Worm (Caenorhabditis elegans): ENCODE measurements around the gene figl-1.
"Not testable (repeated sequence)": the region's sequence is repeated elsewhere in the genome, so short reads cannot be mapped to it uniquely, and the experiment has no call there.

The figl-1 gene

ce11 chrV:4336462-4336861 lies 9.3 kb downstream of the figl-1 start, which contains the start of gene irld-1:
irld-1 (plus strand) TSS chrV:4336762.
- not testable (repeated sequence) for TF ChIP-seq T20F7.1 (GFP tag; optimal IDR thresholded peaks at IDR 0.05); hmg-1.1 (GFP tag; IDR thresholded peaks at IDR 0.05); unc-39 (tag; optimal IDR thresholded peaks at IDR 0.05)

- TF ChIP-seq madf-5 (GFP tag; IDR thresholded peaks at IDR 0.05): peak in 1 of 2 experiments; percentile 76; a peak in 1 of 4 replicates
Measured at ce11 chrV:4333518-4333917, 12.3 kb downstream of the figl-1 start.

DNA sequence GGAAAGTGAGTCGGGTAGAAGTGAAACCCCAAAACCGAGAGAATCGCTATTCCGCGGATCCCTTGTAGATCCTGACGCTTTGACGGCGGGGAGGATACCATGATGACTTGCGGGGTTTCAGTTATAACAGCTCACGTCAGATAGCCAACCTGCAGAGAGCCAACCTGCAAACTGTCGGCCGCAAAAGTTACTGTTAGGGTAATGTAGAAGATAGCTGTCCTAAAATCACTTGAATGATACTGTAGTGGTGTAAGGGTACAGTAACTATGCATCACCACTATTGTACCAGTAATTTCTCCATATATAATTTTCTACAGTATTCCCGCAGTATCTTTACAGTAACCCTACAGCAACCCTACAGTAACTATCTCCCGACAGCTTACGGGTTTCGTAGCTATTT lies 13.3 kb downstream of the figl-1 start, which contains the start of gene oac-12:
oac-12 (minus strand) TSS at position 101 of the 400 bp plus-strand sequence.
- TF ChIP-seq ceh-20 (GFP tag; IDR thresholded peaks at IDR 0.05) (no peak), pqm-1 (tag; optimal IDR thresholded peaks at IDR 0.05) (no peak), lin-39 (tag; optimal IDR thresholded peaks at IDR 0.05) (no peak), ceh-32 (tag; optimal IDR thresholded peaks at IDR 0.05; ENCODE audit: poor library complexity) (no peak), nhr-77 (tag; optimal IDR thresholded peaks at IDR 0.05) (no peak), dmd-8 (GFP tag; IDR thresholded peaks at IDR 0.05) (no peak), dmd-9 (GFP tag; IDR thresholded peaks at IDR 0.05) (no peak), D1046.2 (GFP tag; IDR thresholded peaks at IDR 0.05) (no peak), lir-3 (tag; optimal IDR thresholded peaks at IDR 0.05) (no peak), F49E8.2 (tag; optimal IDR thresholded peaks at IDR 0.05; ENCODE audit: borderline replicate concordance) (no peak), Y75B8A.6 (GFP tag; IDR thresholded peaks at IDR 0.05) (no peak), unc-62 (GFP tag; optimal IDR thresholded peaks at IDR 0.05 in 1 of 2) (no peak), unc-62 (tag; optimal IDR thresholded peaks at IDR 0.05) (no peak), ZK546.5 (tag; optimal IDR thresholded peaks at IDR 0.05) (no peak)

- no peak for TF ChIP-seq madf-9 (GFP tag; conservative IDR thresholded peaks at IDR 0.05)
- no peak for TF ChIP-seq T26A8.4 (GFP tag; IDR thresholded peaks at IDR 0.05)
Measured at ce11 chrV:4330820-4331219, 15.0 kb downstream of the figl-1 start.

DNA sequence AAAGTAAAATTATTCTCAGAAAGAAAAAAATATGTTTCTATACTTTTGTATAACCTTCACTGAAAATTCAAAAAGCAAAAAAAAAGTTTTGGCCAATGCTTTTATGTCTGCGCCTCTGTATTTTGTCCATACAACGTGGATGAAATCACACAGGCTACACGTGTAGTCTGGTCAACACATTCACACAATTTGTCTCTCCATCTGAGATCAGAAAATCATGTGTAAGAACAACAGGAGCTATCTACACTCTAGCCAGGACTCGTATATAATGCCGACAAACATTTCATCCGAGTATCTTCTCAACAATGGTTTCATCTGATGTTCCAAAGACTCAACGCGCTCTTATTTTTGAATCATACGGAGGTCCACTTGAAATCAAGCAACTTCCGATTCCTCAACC lies 19.0 kb downstream of the figl-1 start, which contains the start of gene D2063.1:
D2063.1 (plus strand) TSS at position 281 of the 400 bp plus-strand sequence.
- TF ChIP-seq nhr-28 (tag; optimal IDR thresholded peaks at IDR 0.05) (peak; percentile 23), nhr-11 (tag; optimal IDR thresholded peaks at IDR 0.05) (peak; percentile 89), ZK546.5 (tag; optimal IDR thresholded peaks at IDR 0.05) (no peak)

DNA sequence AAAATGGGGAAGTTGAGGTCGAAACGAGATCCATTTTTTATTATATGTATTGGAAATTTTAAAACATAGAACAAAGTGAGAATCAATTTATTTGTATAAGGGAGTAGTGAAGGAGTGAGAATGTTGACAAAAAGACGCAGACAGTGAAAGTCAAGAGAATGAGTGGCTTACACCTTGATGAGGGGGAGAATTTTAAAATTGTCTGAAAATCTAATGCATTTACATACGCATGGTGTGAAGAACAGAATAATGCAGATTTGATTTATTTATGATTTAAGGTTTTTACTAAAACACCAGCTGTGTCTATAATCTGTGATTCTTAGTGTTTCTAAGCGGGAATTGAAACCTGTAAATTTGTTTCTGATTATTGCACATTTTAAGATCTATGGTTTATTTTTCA lies 20.4 kb downstream of the figl-1 start, which contains the start of gene nhr-125:
nhr-125 (minus strand) TSS at position 101 of the 400 bp plus-strand sequence.
- TF ChIP-seq aha-1 (tag) (peak; percentile 62), ces-1 (GFP tag; optimal IDR thresholded peaks at IDR 0.05) (no peak), snpc-4 (tag; optimal IDR thresholded peaks at IDR 0.05) (no peak)

DNA sequence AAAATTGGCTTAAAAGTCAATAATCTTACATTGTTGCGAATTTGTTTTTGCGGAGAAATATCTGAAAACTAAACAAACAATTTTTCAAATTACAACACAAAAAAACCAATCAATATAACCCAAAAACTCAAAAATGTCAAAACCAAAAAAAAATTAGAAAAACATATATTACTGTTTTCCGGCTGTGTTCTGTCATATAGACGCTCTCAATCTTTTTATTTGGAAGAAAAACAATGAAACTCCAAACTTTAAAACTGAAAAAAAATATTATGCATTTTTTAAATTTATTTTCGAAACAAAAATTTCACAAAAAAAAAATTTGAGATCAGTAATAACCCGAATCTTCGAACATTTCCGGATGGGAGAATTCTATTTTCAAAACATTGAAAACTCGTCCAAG lies 23.1 kb downstream of the figl-1 start, which contains the start of gene R02D1.2:
R02D1.2 (minus strand) TSS at position 101 of the 400 bp plus-strand sequence.
- TF ChIP-seq cey-2 (tag; optimal IDR thresholded peaks at IDR 0.05; ENCODE audit: borderline replicate concordance, insufficient read depth) (no peak), nhr-111 (GFP tag; optimal IDR thresholded peaks at IDR 0.05) (no peak), unc-39 (tag; optimal IDR thresholded peaks at IDR 0.05) (no peak), lir-3 (tag; optimal IDR thresholded peaks at IDR 0.05) (no peak), dpl-1 (GFP tag; optimal IDR thresholded peaks at IDR 0.05) (no peak), snpc-4 (tag; optimal IDR thresholded peaks at IDR 0.05) (no peak), ZK546.5 (tag; optimal IDR thresholded peaks at IDR 0.05) (no peak), lin-1 (GFP tag; IDR thresholded peaks at IDR 0.05) (no peak), ceh-32 (tag; optimal IDR thresholded peaks at IDR 0.05; ENCODE audit: poor library complexity) (no peak)
